Worm (Caenorhabditis elegans) whole organism, late embryonic: ENCODE data around the gene T08G3.6.

ENCODE experiments used
- C08G9.2 ChIP-seq: sonication (generic microtip); optimal IDR thresholded peaks from 2 replicates; lab custom pipeline; 2016; ENCODE audit warnings: mild to moderate bottlenecking, missing genetic modification characterization, moderate library complexity, missing compliant biosample characterization
- C38D4.7 ChIP-seq: fragments of 200-800 bp; sonication (Bioruptor generic); optimal IDR thresholded peaks from 2 replicates; lab custom pipeline; 2018; ENCODE audit warnings: mild to moderate bottlenecking, missing genetic modification characterization, moderate library complexity, missing compliant biosample characterization
- F13H6.1 ChIP-seq: sonication (generic microtip); optimal IDR thresholded peaks from 2 replicates; lab custom pipeline; 2016; ENCODE audit warnings: missing genetic modification characterization, missing compliant biosample characterization
- K09A11.1 ChIP-seq: sonication (generic microtip); optimal IDR thresholded peaks from 2 replicates; lab custom pipeline; 2017; ENCODE audit warnings: antibody characterized with exemption, mild to moderate bottlenecking, missing genetic modification characterization, missing compliant biosample characterization; ENCODE audit not compliant: insufficient read depth
- T23F11.4 ChIP-seq: fragments of 200-800 bp; sonication (Bioruptor generic); optimal IDR thresholded peaks from 2 replicates; lab custom pipeline; 2018; ENCODE audit warnings: mild to moderate bottlenecking, missing genetic modification characterization, missing compliant biosample characterization
- ceh-18 ChIP-seq: sonication (generic microtip); optimal IDR thresholded peaks from 2 replicates; lab custom pipeline; 2016; ENCODE audit warnings: missing genetic modification characterization, missing compliant biosample characterization
- ceh-22 ChIP-seq: sonication (generic microtip); optimal IDR thresholded peaks from 2 replicates; lab custom pipeline; 2017; ENCODE audit warnings: missing biosample characterization, missing genetic modification characterization
- ceh-24 ChIP-seq: sonication (generic microtip); optimal IDR thresholded peaks from 2 replicates; lab custom pipeline; 2016; ENCODE audit warnings: mild to moderate bottlenecking, missing genetic modification characterization, missing compliant biosample characterization
- ceh-30 ChIP-seq: fragments of 150-350 bp; optimal IDR thresholded peaks from 2 replicates; lab custom pipeline; 2014; ENCODE audit warnings: missing biosample characterization, missing genetic modification characterization
- ceh-31 ChIP-seq: sonication (generic microtip); optimal IDR thresholded peaks from 2 replicates; lab custom pipeline; 2016; ENCODE audit warnings: missing genetic modification characterization, missing compliant biosample characterization
- ceh-34 ChIP-seq: sonication (generic microtip); optimal IDR thresholded peaks from 2 replicates; lab custom pipeline; 2016; ENCODE audit warnings: mild to moderate bottlenecking, missing genetic modification characterization, missing compliant biosample characterization
- ceh-48 ChIP-seq: sonication (generic microtip); optimal IDR thresholded peaks from 2 replicates; lab custom pipeline; 2016; ENCODE audit warnings: missing genetic modification characterization, inconsistent platforms, missing compliant biosample characterization
- ceh-9 ChIP-seq: sonication (generic microtip); optimal IDR thresholded peaks from 2 replicates; lab custom pipeline; 2016; ENCODE audit warnings: mild to moderate bottlenecking, missing genetic modification characterization, inconsistent platforms, missing compliant biosample characterization
- che-1 ChIP-seq: sonication (generic microtip); optimal IDR thresholded peaks from 2 replicates; lab custom pipeline; 2016; ENCODE audit warnings: mild to moderate bottlenecking, missing genetic modification characterization, missing compliant biosample characterization
- dve-1 ChIP-seq: sonication (generic microtip); optimal IDR thresholded peaks from 2 replicates; lab custom pipeline; 2017; ENCODE audit warnings: antibody characterized with exemption, mild to moderate bottlenecking, missing genetic modification characterization, missing compliant biosample characterization
- elt-4 ChIP-seq: sonication (generic microtip); optimal IDR thresholded peaks from 2 replicates; lab custom pipeline; 2016; ENCODE audit warnings: missing genetic modification characterization, missing compliant biosample characterization
- gmeb-2 ChIP-seq: sonication (generic microtip); optimal IDR thresholded peaks from 2 replicates; lab custom pipeline; 2016; ENCODE audit warnings: missing genetic modification characterization, inconsistent platforms, missing compliant biosample characterization
- hlh-13 ChIP-seq: fragments of 200-800 bp; sonication (Bioruptor generic); optimal IDR thresholded peaks from 2 replicates; lab custom pipeline; 2018; ENCODE audit warnings: mild to moderate bottlenecking, missing genetic modification characterization, missing compliant biosample characterization
- hlh-30 ChIP-seq: sonication (generic microtip); optimal IDR thresholded peaks from 2 replicates; lab custom pipeline; 2017; ENCODE audit warnings: antibody characterized with exemption, missing genetic modification characterization, missing compliant biosample characterization; ENCODE audit not compliant: insufficient read depth
- hlh-8 ChIP-seq: sonication (generic microtip); optimal IDR thresholded peaks from 2 replicates; lab custom pipeline; 2016; ENCODE audit warnings: missing genotype, missing genetic modification characterization, missing compliant biosample characterization
- lin-11 ChIP-seq: fragments of 200-800 bp; sonication (Bioruptor generic); optimal IDR thresholded peaks from 2 replicates; lab custom pipeline; 2018; ENCODE audit warnings: mild to moderate bottlenecking, missing genetic modification characterization, missing compliant biosample characterization
- madf-2 ChIP-seq: sonication (generic microtip); optimal IDR thresholded peaks from 2 replicates; lab custom pipeline; 2017; ENCODE audit warnings: missing genetic modification characterization, missing compliant biosample characterization
- mec-3 ChIP-seq: sonication (generic microtip); optimal IDR thresholded peaks from 2 replicates; lab custom pipeline; 2016; ENCODE audit warnings: borderline replicate concordance, missing genetic modification characterization, missing compliant biosample characterization
- nfya-1 ChIP-seq: sonication (generic microtip); optimal IDR thresholded peaks from 2 replicates; lab custom pipeline; 2017; ENCODE audit warnings: missing genetic modification characterization, mild to moderate bottlenecking, missing compliant biosample characterization, antibody characterized with exemption, moderate library complexity
- nhr-11 ChIP-seq: fragments of 150-350 bp; optimal IDR thresholded peaks from 2 replicates; lab custom pipeline; 2014; ENCODE audit warnings: missing biosample characterization, missing genetic modification characterization
- nhr-232 ChIP-seq: sonication (generic microtip); optimal IDR thresholded peaks from 2 replicates; lab custom pipeline; 2016; ENCODE audit warnings: missing genetic modification characterization, missing compliant biosample characterization
- pag-3 ChIP-seq: sonication (generic microtip); optimal IDR thresholded peaks from 2 replicates; lab custom pipeline; 2016; ENCODE audit warnings: missing compliant biosample characterization, missing genetic modification characterization, borderline replicate concordance
- pha-2 ChIP-seq: sonication (generic microtip); optimal IDR thresholded peaks from 2 replicates; lab custom pipeline; 2017; ENCODE audit warnings: mild to moderate bottlenecking, missing genetic modification characterization, missing compliant biosample characterization
- pha-4 ChIP-seq: fragments of 150-350 bp; optimal IDR thresholded peaks from 2 replicates; lab custom pipeline; 2018; ENCODE audit warnings: missing biosample characterization, missing genetic modification reagents, missing genetic modification characterization
- pqm-1 ChIP-seq: sonication (generic microtip); optimal IDR thresholded peaks from 2 replicates; lab custom pipeline; 2016; ENCODE audit warnings: missing genetic modification characterization, missing compliant biosample characterization
- pros-1 ChIP-seq: fragments of 150-350 bp; optimal IDR thresholded peaks from 2 replicates; lab custom pipeline; 2014; ENCODE audit warnings: missing biosample characterization, missing genetic modification reagents, missing genetic modification characterization
- rnt-1 ChIP-seq: sonication (generic microtip); optimal IDR thresholded peaks from 2 replicates; lab custom pipeline; 2016; ENCODE audit warnings: missing genetic modification characterization, missing compliant biosample characterization
- sdc-2 ChIP-seq: sonication (generic microtip); optimal IDR thresholded peaks from 2 replicates; lab custom pipeline; 2016; ENCODE audit warnings: missing genotype, missing genetic modification characterization, missing compliant biosample characterization
- sox-2 ChIP-seq: fragments of 200-800 bp; sonication (Bioruptor generic); IDR thresholded peaks from 2 replicates; pipeline ENCODE4 v1.3.6; 2022; ENCODE audit warnings: missing genetic modification reagents, missing genetic modification characterization, missing compliant biosample characterization
- sox-4 ChIP-seq: sonication (generic microtip); optimal IDR thresholded peaks from 2 replicates; lab custom pipeline; 2017; ENCODE audit warnings: mild to moderate bottlenecking, missing genetic modification characterization, inconsistent platforms, missing compliant biosample characterization
- syd-9 ChIP-seq: sonication (generic microtip); optimal IDR thresholded peaks from 2 replicates; lab custom pipeline; 2016; ENCODE audit warnings: mild to moderate bottlenecking, missing genetic modification characterization, moderate library complexity, missing compliant biosample characterization

T08G3.6 gene

ce11 chrV:16419769-16420168 is 26.0 kb upstream of the T08G3.6 start, which contains the start of gene F26D2.16:
F26D2.16 (minus strand) TSS chrV:16419869.
- TF ChIP-seq K09A11.1 (tag; lab: Kevin White, UChicago) (no peak), ceh-24 (no peak), hlh-30 (tag; lab: Kevin White, UChicago) (no peak)
- TF ChIP-seq, all 69 proteins: peak for 0

- TF ChIP-seq hlh-13 (GFP tag; lab: Kevin White, UChicago) (no peak), syd-9 (no peak), ceh-30 (tag; lab: Kevin White, UChicago) (no peak)
- TF ChIP-seq, all 69 proteins: peak for 0
Observed at ce11 chrV:16420696-16421095, 25.1 kb upstream of the T08G3.6 start, which contains the start of gene srw-48. srw-48 (plus strand) TSS chrV:16420996.

- no peak for TF ChIP-seq elt-4
- no peak for TF ChIP-seq nfya-1 (tag; lab: Kevin White, UChicago)
- TF ChIP-seq pros-1 (tag; lab: Kevin White, UChicago) = no peak
- no peak for TF ChIP-seq pha-4 (tag; lab: Kevin White, UChicago)
- TF ChIP-seq ceh-31 (tag; lab: Kevin White, UChicago) = no peak
- TF ChIP-seq sox-2 (GFP tag; lab: Robert Waterston, UW) = no peak
- no peak for TF ChIP-seq F13H6.1 (tag; lab: Kevin White, UChicago)
- TF ChIP-seq C08G9.2 = no peak
- no peak for TF ChIP-seq dve-1
- TF ChIP-seq T23F11.4 (GFP tag; lab: Kevin White, UChicago) = no peak
- no peak for TF ChIP-seq nhr-232
- TF ChIP-seq hlh-8 (tag; lab: Kevin White, UChicago) = no peak
- TF ChIP-seq mec-3 (tag; lab: Kevin White, UChicago) = no peak
- TF ChIP-seq, all 69 proteins: peak for 0
Observed at ce11 chrV:16424428-16424827, 21.3 kb upstream of the T08G3.6 start, which contains the start of gene srw-29. srw-29 (minus strand) TSS chrV:16424528.

ce11 chrV:16429503-16429902 is 16.3 kb upstream of the T08G3.6 start, which contains the start of gene F26D2.10:
F26D2.10 (minus strand) TSS chrV:16429603.
- no peak for TF ChIP-seq che-1 (tag; lab: Kevin White, UChicago)
- TF ChIP-seq pha-2 (tag; lab: Kevin White, UChicago) = no peak
- no peak for TF ChIP-seq pqm-1 (tag; lab: Kevin White, UChicago)
- TF ChIP-seq ceh-31 (tag; lab: Kevin White, UChicago) = no peak
- no peak for TF ChIP-seq pag-3 (tag; lab: Kevin White, UChicago)

- TF ChIP-seq sdc-2 (tag; lab: Kevin White, UChicago) (no peak), ceh-9 (no peak), C38D4.7 (GFP tag; lab: Kevin White, UChicago) (no peak), ceh-34 (tag; lab: Kevin White, UChicago) (no peak), pha-2 (tag; lab: Kevin White, UChicago) (no peak), rnt-1 (tag; lab: Kevin White, UChicago) (no peak), gmeb-2 (tag; lab: Kevin White, UChicago) (no peak), lin-11 (no peak), ceh-48 (tag; lab: Kevin White, UChicago) (no peak), sox-4 (tag; lab: Kevin White, UChicago) (no peak), ceh-18 (tag; lab: Kevin White, UChicago) (no peak), ceh-22 (tag; lab: Kevin White, UChicago) (no peak), nhr-11 (no peak), madf-2 (tag; lab: Kevin White, UChicago) (no peak), mec-3 (tag; lab: Kevin White, UChicago) (no peak)
Observed at ce11 chrV:16429940-16430339, 15.8 kb upstream of the T08G3.6 start, which contains the start of gene str-73. str-73 (plus strand) TSS chrV:16430240.
